Fruit fly (Drosophila melanogaster): ENCODE measurements around the gene mRpL28.

- no peak for TF ChIP-seq CG8478 (optimal IDR thresholded peaks at IDR 0.05)
- TF ChIP-seq CTCF (optimal IDR thresholded peaks at IDR 0.05) = no peak
These were observed 20.6 kb upstream of the mRpL28 start, which contains the start of gene Jon25Bii for dm6 chr2L:4953086-4953570.

Measured in S2 (cell line).